Worm (Caenorhabditis elegans): Measurements from ENCODE around the gene srz-42.

Gene srz-42

DNA sequence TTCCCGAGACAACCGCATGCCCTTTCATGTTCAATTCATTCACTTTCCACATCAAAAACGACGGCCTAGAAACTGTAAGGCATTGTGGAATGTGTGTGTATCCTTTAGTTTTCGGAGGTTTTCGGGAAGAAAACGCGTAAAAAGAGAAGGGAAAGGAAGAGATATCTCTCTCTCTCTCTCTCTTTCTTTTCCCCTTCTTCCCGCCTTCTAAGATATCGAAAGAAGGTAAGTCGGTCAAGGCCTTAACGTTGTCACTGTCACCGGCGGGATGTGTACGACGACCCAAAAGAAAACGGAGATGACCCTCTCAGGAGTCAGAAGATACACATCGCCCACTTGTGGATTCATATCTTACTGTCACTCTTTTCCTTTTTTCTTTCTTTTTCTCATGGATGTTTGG is 39.4 kb upstream of the srz-42 start:
- TF ChIP-seq unc-39 (tag; optimal IDR thresholded peaks at IDR 0.05) (no peak), crh-2 (tag; optimal IDR thresholded peaks at IDR 0.05) (no peak), skn-1 (tag; optimal IDR thresholded peaks at IDR 0.05) (no peak), nhr-77 (tag; optimal IDR thresholded peaks at IDR 0.05) (no peak), alr-1 (tag; optimal IDR thresholded peaks at IDR 0.05) (no peak), fos-1 (tag; optimal IDR thresholded peaks at IDR 0.05) (no peak), lin-13 (GFP tag; optimal IDR thresholded peaks at IDR 0.05) (no peak), blmp-1 (tag; optimal IDR thresholded peaks at IDR 0.05; ENCODE audit: insufficient read depth) (peak; percentile 93), sma-9 (GFP tag; optimal IDR thresholded peaks at IDR 0.05) (peak; percentile 2), sma-9 (tag; optimal IDR thresholded peaks at IDR 0.05) (no peak), dmd-4 (tag; optimal IDR thresholded peaks at IDR 0.05) (no peak), nhr-237 (tag; optimal IDR thresholded peaks at IDR 0.05) (no peak), nhr-23 (tag; optimal IDR thresholded peaks at IDR 0.05) (no peak), aly-2 (tag; optimal IDR thresholded peaks at IDR 0.05) (no peak), mab-5 (tag; optimal IDR thresholded peaks at IDR 0.05) (no peak), ceh-82 (tag; optimal IDR thresholded peaks at IDR 0.05) (no peak), unc-55 (GFP tag; optimal IDR thresholded peaks at IDR 0.05) (no peak), sem-4 (tag; optimal IDR thresholded peaks at IDR 0.05) (no peak), ztf-4 (tag; optimal IDR thresholded peaks at IDR 0.05) (no peak), F13H6.1 (tag; optimal IDR thresholded peaks at IDR 0.05) (no peak), peb-1 (tag; optimal IDR thresholded peaks at IDR 0.05) (no peak), ama-1 (optimal IDR thresholded peaks at IDR 0.05) (no peak), ztf-11 (tag; optimal IDR thresholded peaks at IDR 0.05) (no peak), nhr-129 (tag; optimal IDR thresholded peaks at IDR 0.05) (peak; percentile 31), nhr-10 (tag; optimal IDR thresholded peaks at IDR 0.05) (no peak), gmeb-1 (tag; optimal IDR thresholded peaks at IDR 0.05) (no peak), nhr-21 (tag; optimal IDR thresholded peaks at IDR 0.05) (peak; percentile 64), snpc-4 (tag; optimal IDR thresholded peaks at IDR 0.05) (no peak), C34F6.9 (tag; optimal IDR thresholded peaks at IDR 0.05) (no peak), nhr-12 (tag; optimal IDR thresholded peaks at IDR 0.05) (no peak), mbf-1 (tag; optimal IDR thresholded peaks at IDR 0.05) (no peak), lin-11 (tag; optimal IDR thresholded peaks at IDR 0.05) (no peak), elt-3 (tag; optimal IDR thresholded peaks at IDR 0.05) (no peak), zag-1 (tag; optimal IDR thresholded peaks at IDR 0.05) (no peak), Y55F3AM.14 (GFP tag; optimal IDR thresholded peaks at IDR 0.05) (no peak), egl-27 (tag; optimal IDR thresholded peaks at IDR 0.05) (no peak), lsy-2 (tag; optimal IDR thresholded peaks at IDR 0.05) (no peak), unc-62 (GFP tag; optimal IDR thresholded peaks at IDR 0.05) (no peak), sma-3 (GFP tag; optimal IDR thresholded peaks at IDR 0.05) (no peak), mdl-1 (tag; optimal IDR thresholded peaks at IDR 0.05) (no peak), nhr-25 (tag; optimal IDR thresholded peaks at IDR 0.05) (peak; percentile 27), R02D3.7 (tag; optimal IDR thresholded peaks at IDR 0.05) (no peak), ZK546.5 (tag; optimal IDR thresholded peaks at IDR 0.05) (no peak)

DNA sequence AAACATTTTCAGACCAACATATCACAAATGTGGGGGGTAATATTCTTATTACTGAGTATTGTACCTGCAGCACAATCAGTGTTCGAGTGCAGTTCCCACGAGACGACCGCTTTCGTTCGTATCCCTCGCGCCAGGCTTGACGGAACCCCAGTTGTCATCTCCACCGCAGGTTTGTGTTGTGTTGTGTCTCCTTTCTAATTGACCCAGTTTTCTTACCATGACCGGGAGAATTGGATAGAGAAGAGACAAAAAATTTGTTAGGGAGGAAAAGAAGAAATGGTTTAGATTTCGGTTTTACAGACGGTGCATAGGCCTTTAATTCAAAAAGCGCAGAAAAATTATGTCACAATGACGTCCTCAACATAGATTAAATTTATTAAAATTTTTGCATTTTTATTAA is 37.9 kb upstream of the srz-42 start, which contains the start of gene noah-2:
Gene noah-2, plus strand, starts transcription at position 13 of the 400 bp plus-strand sequence.
- TF ChIP-seq snpc-4 (tag; optimal IDR thresholded peaks at IDR 0.05) (no peak), C34F6.9 (tag; optimal IDR thresholded peaks at IDR 0.05) (no peak), mab-5 (tag; optimal IDR thresholded peaks at IDR 0.05) (no peak), nhr-23 (tag; optimal IDR thresholded peaks at IDR 0.05) (no peak), fos-1 (tag; optimal IDR thresholded peaks at IDR 0.05) (no peak), egl-27 (tag; optimal IDR thresholded peaks at IDR 0.05) (no peak), alr-1 (tag; optimal IDR thresholded peaks at IDR 0.05) (no peak), peb-1 (tag; optimal IDR thresholded peaks at IDR 0.05) (no peak), zag-1 (tag; optimal IDR thresholded peaks at IDR 0.05) (no peak), unc-55 (GFP tag; optimal IDR thresholded peaks at IDR 0.05) (no peak)
